Fruit fly (Drosophila melanogaster) whole organism, embryonic: Measurements from ENCODE around the gene Hsp67Ba.

ENCODE experiments used
- Blimp-1 ChIP-seq: fragments of 200-800 bp; sonication (Bioruptor generic); optimal IDR thresholded peaks from 3 replicates; lab custom pipeline; 2018; ENCODE audit warnings: missing biosample characterization, missing genetic modification characterization, mild to moderate bottlenecking, moderate library complexity, missing genetic modification reagents
- BtbVII ChIP-seq: fragments of 200-800 bp; sonication (Bioruptor generic); optimal IDR thresholded peaks from 3 replicates; lab custom pipeline; 2017; ENCODE audit warnings: missing biosample characterization, mild to moderate bottlenecking, missing genetic modification characterization
- C15 ChIP-seq: fragments of 200-800 bp; sonication (Bioruptor generic); IDR thresholded peaks from 3 replicates; pipeline ENCODE4 v1.3.6; 2022; ENCODE audit warnings: missing biosample characterization, missing genetic modification characterization
- CG10267 ChIP-seq: fragments of 200-800 bp; sonication (Bioruptor generic); optimal IDR thresholded peaks from 2 replicates; lab custom pipeline; 2018; ENCODE audit warnings: missing biosample characterization, mild to moderate bottlenecking, missing genetic modification characterization, moderate library complexity
- CG10366 ChIP-seq: fragments of 200-800 bp; sonication (Bioruptor generic); IDR thresholded peaks from 2 replicates; pipeline ENCODE4 v1.3.6; 2022; ENCODE audit warnings: missing biosample characterization, missing genetic modification characterization
- CG12155 ChIP-seq: fragments of 200-800 bp; sonication (Bioruptor generic); optimal IDR thresholded peaks from 3 replicates; lab custom pipeline; 2016; ENCODE audit warnings: missing biosample characterization, missing genetic modification characterization
- CG14667 ChIP-seq: fragments of 200-800 bp; sonication (Bioruptor generic); IDR thresholded peaks from 2 replicates; pipeline ENCODE4 v1.3.6; 2022; ENCODE audit warnings: missing biosample characterization, missing genetic modification characterization
- CG17186 ChIP-seq: fragments of 200-800 bp; sonication (Bioruptor generic); optimal IDR thresholded peaks from 3 replicates; lab custom pipeline; 2017; ENCODE audit warnings: missing biosample characterization, missing genetic modification reagents, missing genetic modification characterization
- CG17361 ChIP-seq: fragments of 200-800 bp; sonication (Bioruptor generic); IDR thresholded peaks from 3 replicates; pipeline ENCODE4 v1.3.6; 2022; ENCODE audit warnings: missing biosample characterization, missing genetic modification characterization
- CG17385 ChIP-seq: fragments of 200-800 bp; sonication (Bioruptor generic); optimal IDR thresholded peaks from 3 replicates; lab custom pipeline; 2018; ENCODE audit warnings: missing biosample characterization, mild to moderate bottlenecking, missing genetic modification characterization
- CG17568 ChIP-seq: fragments of 200-800 bp; sonication (Bioruptor generic); optimal IDR thresholded peaks from 2 replicates; lab custom pipeline; 2018; ENCODE audit warnings: missing biosample characterization, mild to moderate bottlenecking, missing genetic modification characterization, moderate library complexity
- CG18476 ChIP-seq: fragments of 200-800 bp; sonication (Bioruptor generic); optimal IDR thresholded peaks from 2 replicates; lab custom pipeline; 2016; ENCODE audit warnings: missing biosample characterization, mild to moderate bottlenecking, missing genetic modification characterization
- CG18599 ChIP-seq: fragments of 200-800 bp; sonication (Bioruptor generic); optimal IDR thresholded peaks from 3 replicates; lab custom pipeline; 2017; ENCODE audit warnings: missing biosample characterization, missing genetic modification characterization, mild to moderate bottlenecking, moderate library complexity, missing genetic modification reagents
- CG34224 ChIP-seq: fragments of 200-800 bp; sonication (Bioruptor generic); IDR thresholded peaks from 3 replicates; pipeline ENCODE4 v1.3.6; 2022; ENCODE audit warnings: missing biosample characterization, missing genetic modification characterization; ENCODE audit not compliant: partially characterized antibody
- CG42726 ChIP-seq: fragments of 200-800 bp; sonication (Bioruptor generic); IDR thresholded peaks from 2 replicates; pipeline ENCODE4 v1.3.6; 2022; ENCODE audit warnings: missing biosample characterization, missing genetic modification characterization; ENCODE audit not compliant: partially characterized antibody
- CG4820 ChIP-seq: fragments of 200-800 bp; sonication (Bioruptor generic); optimal IDR thresholded peaks from 3 replicates; lab custom pipeline; 2016; ENCODE audit warnings: missing biosample characterization, missing genetic modification characterization
- CG7357 ChIP-seq: fragments of 200-800 bp; sonication (Bioruptor generic); IDR thresholded peaks from 3 replicates; pipeline ENCODE4 v1.3.6; 2022; ENCODE audit warnings: missing biosample characterization, missing genetic modification characterization
- CG8290 ChIP-seq, 3 experiments: fragments of 200-800 bp; sonication (Bioruptor generic); optimal IDR thresholded peaks; 2 replicates each; lab custom pipeline; 2016 to 2019; ENCODE audit warnings: missing biosample characterization in 3 of 3, missing genetic modification characterization in 3 of 3, mild to moderate bottlenecking in 2 of 3, moderate library complexity in 1 of 3
- CG8765 ChIP-seq: fragments of 200-800 bp; sonication (Bioruptor generic); IDR thresholded peaks from 2 replicates; pipeline ENCODE4 v1.3.6; 2022; ENCODE audit warnings: missing biosample characterization, missing genetic modification characterization
- CG9437 ChIP-seq: fragments of 200-800 bp; sonication (Bioruptor generic); optimal IDR thresholded peaks from 2 replicates; lab custom pipeline; 2018; ENCODE audit warnings: missing biosample characterization, mild to moderate bottlenecking, missing genetic modification characterization
- Elba2 ChIP-seq: fragments of 200-800 bp; sonication (Bioruptor generic); optimal IDR thresholded peaks from 3 replicates; lab custom pipeline; 2016; ENCODE audit warnings: missing biosample characterization, missing genetic modification characterization
- Fer2 ChIP-seq: fragments of 200-800 bp; sonication (Bioruptor generic); optimal IDR thresholded peaks from 2 replicates; lab custom pipeline; 2018; ENCODE audit warnings: missing biosample characterization, mild to moderate bottlenecking, missing genetic modification characterization, moderate library complexity
- HHEX ChIP-seq: fragments of 200-800 bp; sonication (Bioruptor generic); optimal IDR thresholded peaks from 3 replicates; lab custom pipeline; 2017; ENCODE audit warnings: missing biosample characterization, mild to moderate bottlenecking, missing genetic modification characterization, missing genetic modification reagents
- Hey ChIP-seq: fragments of 200-800 bp; sonication (Bioruptor generic); optimal IDR thresholded peaks from 3 replicates; lab custom pipeline; 2018; ENCODE audit warnings: missing biosample characterization, mild to moderate bottlenecking, missing genetic modification characterization
- HmgZ ChIP-seq: fragments of 200-800 bp; sonication (Bioruptor generic); optimal IDR thresholded peaks from 2 replicates; lab custom pipeline; 2018; ENCODE audit warnings: missing biosample characterization, mild to moderate bottlenecking, missing genetic modification characterization
- Jarid2 ChIP-seq: fragments of 200-800 bp; sonication (Bioruptor generic); optimal IDR thresholded peaks from 3 replicates; lab custom pipeline; 2017; ENCODE audit warnings: mild to moderate bottlenecking, missing biosample characterization, missing genetic modification reagents, missing genetic modification characterization
- Lhr ChIP-seq: fragments of 200-800 bp; sonication (Bioruptor generic); optimal IDR thresholded peaks from 3 replicates; lab custom pipeline; 2017; ENCODE audit warnings: mild to moderate bottlenecking, missing biosample characterization, missing genetic modification reagents, missing genetic modification characterization
- MBD-R2 ChIP-seq: fragments of 200-800 bp; sonication (Bioruptor generic); IDR thresholded peaks from 2 replicates; pipeline ENCODE4 v1.3.6; 2022; ENCODE audit warnings: missing biosample characterization, missing genetic modification characterization
- Meics ChIP-seq: fragments of 200-800 bp; sonication (Bioruptor generic); optimal IDR thresholded peaks from 2 replicates; lab custom pipeline; 2017; ENCODE audit warnings: missing biosample characterization, mild to moderate bottlenecking, missing genetic modification characterization
- NC2β ChIP-seq: fragments of 200-800 bp; sonication (Bioruptor generic); optimal IDR thresholded peaks from 2 replicates; lab custom pipeline; 2016; ENCODE audit warnings: missing biosample characterization, missing genetic modification characterization
- Nf-YA ChIP-seq: fragments of 200-800 bp; sonication (Bioruptor generic); IDR thresholded peaks from 2 replicates; pipeline ENCODE4 v1.3.6; 2022; ENCODE audit warnings: missing biosample characterization, missing genetic modification characterization
- Oaz ChIP-seq: fragments of 200-800 bp; sonication (Bioruptor generic); IDR thresholded peaks from 2 replicates; pipeline ENCODE4 v1.3.6; 2022; ENCODE audit warnings: missing biosample characterization, missing genetic modification characterization
- Six4 ChIP-seq: fragments of 200-800 bp; sonication (Bioruptor generic); optimal IDR thresholded peaks from 2 replicates; lab custom pipeline; 2016; ENCODE audit warnings: missing biosample characterization, missing genetic modification characterization
- ato ChIP-seq: fragments of 200-800 bp; sonication (Bioruptor generic); IDR thresholded peaks from 2 replicates; pipeline ENCODE4 v1.3.6; 2022; ENCODE audit warnings: missing biosample characterization, missing genetic modification characterization; ENCODE audit not compliant: partially characterized antibody
- az2 ChIP-seq: fragments of 200-800 bp; sonication (Bioruptor generic); optimal IDR thresholded peaks from 3 replicates; lab custom pipeline; 2016; ENCODE audit warnings: missing biosample characterization, missing genetic modification characterization
- caup ChIP-seq: fragments of 200-800 bp; sonication (Bioruptor generic); optimal IDR thresholded peaks from 3 replicates; lab custom pipeline; 2017; ENCODE audit warnings: missing biosample characterization, mild to moderate bottlenecking, missing genetic modification characterization, moderate library complexity; ENCODE audit not compliant: severe bottlenecking
- gsb ChIP-seq: fragments of 200-800 bp; sonication (Bioruptor generic); IDR thresholded peaks from 2 replicates; pipeline ENCODE4 v1.3.6; 2022; ENCODE audit warnings: missing biosample characterization, missing genetic modification characterization
- insv ChIP-seq, 2 experiments: fragments of 200-800 bp; sonication (Bioruptor generic); optimal IDR thresholded peaks; 3 replicates each; lab custom pipeline; 2016 to 2018; ENCODE audit warnings: missing biosample characterization in 2 of 2, missing genetic modification characterization in 2 of 2
- lov ChIP-seq, 2 experiments: fragments of 200-800 bp in 1 of 2; fragments of >200 bp in 1 of 2; sonication (Bioruptor generic) in 1 of 2; IDR thresholded peaks in 1 of 2; optimal IDR thresholded peaks in 1 of 2; 2 replicates in 1 of 2; 3 replicates in 1 of 2; pipeline versions ENCODE4 v1.3.6 to Lab custom; 2017 to 2022; ENCODE audit warnings: missing biosample characterization in 1 of 2, missing genetic modification characterization in 1 of 2
- nerfin-1 ChIP-seq: fragments of 200-800 bp; sonication (Bioruptor generic); optimal IDR thresholded peaks from 3 replicates; lab custom pipeline; 2019; ENCODE audit warnings: missing biosample characterization, mild to moderate bottlenecking, missing genetic modification characterization, moderate library complexity
- onecut ChIP-seq: fragments of 200-800 bp; sonication (Bioruptor generic); IDR thresholded peaks from 2 replicates; pipeline ENCODE4 v1.3.6; 2022; ENCODE audit warnings: missing biosample characterization, missing genetic modification characterization
- pb ChIP-seq: fragments of 200-800 bp; sonication (Bioruptor generic); optimal IDR thresholded peaks from 3 replicates; lab custom pipeline; 2016; ENCODE audit warnings: missing biosample characterization, missing genetic modification characterization
- run ChIP-seq: fragments of 200-800 bp; sonication (Bioruptor generic); optimal IDR thresholded peaks from 3 replicates; lab custom pipeline; 2018; ENCODE audit warnings: missing biosample characterization, mild to moderate bottlenecking, missing genetic modification characterization
- scrt ChIP-seq: fragments of 200-800 bp; sonication (Bioruptor generic); optimal IDR thresholded peaks from 2 replicates; lab custom pipeline; 2018; ENCODE audit warnings: missing biosample characterization, mild to moderate bottlenecking, missing genetic modification characterization, moderate library complexity
- sisA ChIP-seq: fragments of 200-800 bp; sonication (Bioruptor generic); IDR thresholded peaks from 2 replicates; pipeline ENCODE4 v1.3.6; 2022; ENCODE audit warnings: missing biosample characterization, missing genetic modification characterization
- slou ChIP-seq: fragments of 200-800 bp; sonication (Bioruptor generic); optimal IDR thresholded peaks from 3 replicates; lab custom pipeline; 2016; ENCODE audit warnings: missing biosample characterization, missing genetic modification characterization
- tin ChIP-seq: fragments of 200-800 bp; sonication (Bioruptor generic); optimal IDR thresholded peaks from 3 replicates; lab custom pipeline; 2016; ENCODE audit warnings: missing biosample characterization, missing genetic modification characterization

Gene Hsp67Ba

dm6 chr3L:9383345-9384075 lies 4.2 kb upstream of the Hsp67Ba start, which contains the start of gene Hsp27 (continued):
- TF ChIP-seq MBD-R2, result peak; percentile 96
- peak; percentile 95 for TF ChIP-seq caup (GFP tag; lab: Kevin White, UChicago)
- TF ChIP-seq CG7357 (GFP tag; lab: Robert Waterston, UW), result peak; percentile 96
- TF ChIP-seq Blimp-1 (GFP tag; lab: Kevin White, UChicago), result peak; percentile 98
- TF ChIP-seq tin (GFP tag; lab: Kevin White, UChicago), result peak; percentile 98
- TF ChIP-seq gsb (GFP tag; lab: Robert Waterston, UW), result peak; percentile 96
- TF ChIP-seq Hey (tag; lab: Kevin White, UChicago), result peak; percentile 56
- TF ChIP-seq CG34224, result peak; percentile 31; the same call in 1 of the 3 replicates
- TF ChIP-seq CG14667 (GFP tag; lab: Robert Waterston, UW), result peak; percentile 98
- peak; percentile 97 for TF ChIP-seq Six4 (GFP tag; lab: Kevin White, UChicago)
- peak; percentile 97 for TF ChIP-seq HmgZ (tag; lab: Kevin White, UChicago)
- peak; percentile 96 for TF ChIP-seq nerfin-1 (tag; lab: Kevin White, UChicago)
- TF ChIP-seq sisA (GFP tag; lab: Robert Waterston, UW), result peak; percentile 99
- peak; percentile 97 for TF ChIP-seq CG10366 (GFP tag; lab: Robert Waterston, UW)
- TF ChIP-seq CG18476 (GFP tag; lab: Kevin White, UChicago), result peak; percentile 98
- TF ChIP-seq CG17361 (GFP tag; lab: Robert Waterston, UW), result peak; percentile 99
- TF ChIP-seq onecut (GFP tag; lab: Robert Waterston, UW), result peak; percentile 94
- TF ChIP-seq Lhr (GFP tag; lab: Kevin White, UChicago), result peak; percentile 93
- no peak for TF ChIP-seq lov (optimal IDR thresholded peaks at IDR 0.05; lab: Kevin White, UChicago)
- TF ChIP-seq lov (GFP tag; IDR thresholded peaks at IDR 0.05; lab: Robert Waterston, UW), result peak; percentile 98
- TF ChIP-seq CG17385 (GFP tag; lab: Kevin White, UChicago), result peak; percentile 94
- peak; percentile 94 for TF ChIP-seq CG10267 (tag; lab: Kevin White, UChicago)
- no peak for TF ChIP-seq ato (GFP tag; lab: Robert Waterston, UW)
- peak in 1 of 2 experiments; percentile 27 for TF ChIP-seq insv (GFP tag; optimal IDR thresholded peaks at IDR 0.05; lab: Kevin White, UChicago)
- peak; percentile 96 for TF ChIP-seq BtbVII (GFP tag; lab: Kevin White, UChicago)
- TF ChIP-seq Oaz, result peak; percentile 89
- peak; percentile 97 for TF ChIP-seq slou (GFP tag; lab: Kevin White, UChicago)
- peak; percentile 95 for TF ChIP-seq run (tag; lab: Kevin White, UChicago)
- TF ChIP-seq Elba2 (GFP tag; lab: Kevin White, UChicago), result peak; percentile 50
- peak; percentile 97 for TF ChIP-seq HHEX
- peak; percentile 95 for TF ChIP-seq CG8290 (GFP tag; optimal IDR thresholded peaks at IDR 0.05; lab: Kevin White, UChicago)
- peak in 1 of 2 experiments; percentile 66 for TF ChIP-seq CG8290 (tag; optimal IDR thresholded peaks at IDR 0.05; lab: Kevin White, UChicago)
- peak; percentile 92 for TF ChIP-seq CG17186 (GFP tag; lab: Kevin White, UChicago)
- TF ChIP-seq az2, result peak; percentile 99
- TF ChIP-seq CG18599, result peak; percentile 98
- peak; percentile 96 for TF ChIP-seq CG12155 (GFP tag; lab: Kevin White, UChicago)
- peak; percentile 96 for TF ChIP-seq CG17568 (GFP tag; lab: Kevin White, UChicago)
- peak; percentile 33; the same call in 1 of the 2 replicates for TF ChIP-seq CG42726 (GFP tag; lab: Robert Waterston, UW)
- TF ChIP-seq Nf-YA (GFP tag; lab: Robert Waterston, UW), result peak; percentile 97
- TF ChIP-seq NC2β, result peak; percentile 85
- peak; percentile 91 for TF ChIP-seq pb (GFP tag; lab: Kevin White, UChicago)
- peak; percentile 96 for TF ChIP-seq C15 (GFP tag; lab: Robert Waterston, UW)
- peak; percentile 98 for TF ChIP-seq CG4820
- TF ChIP-seq Fer2 (tag; lab: Kevin White, UChicago), result peak; percentile 88
- TF ChIP-seq CG8765 (GFP tag; lab: Robert Waterston, UW), result peak; percentile 97
- peak; percentile 95 for TF ChIP-seq scrt
- peak; percentile 93 for TF ChIP-seq Jarid2 (GFP tag; lab: Kevin White, UChicago)
- TF ChIP-seq Meics (GFP tag; lab: Kevin White, UChicago), result peak; percentile 98
- TF ChIP-seq CG9437, result peak; percentile 92
